Worm (Caenorhabditis elegans): ENCODE results near the gene C09E10.3.

C09E10.3 gene

ce11 chrX:1010627-1011452 lies 19.7 kb upstream of the C09E10.3 start:
- TF ChIP-seq unc-55 (GFP tag; optimal IDR thresholded peaks at IDR 0.05): no peak
- no peak for TF ChIP-seq nfya-1 (tag; optimal IDR thresholded peaks at IDR 0.05)
- TF ChIP-seq hlh-30 (tag; optimal IDR thresholded peaks at IDR 0.05; ENCODE audit: insufficient read depth): peak; percentile 61
- no peak for TF ChIP-seq K02D7.2 (tag; optimal IDR thresholded peaks at IDR 0.05)
- TF ChIP-seq K09A11.1 (tag; optimal IDR thresholded peaks at IDR 0.05; ENCODE audit: insufficient read depth): no peak
- no peak for TF ChIP-seq ceh-9 (tag; optimal IDR thresholded peaks at IDR 0.05)
- peak; percentile 79 for TF ChIP-seq elt-2 (tag; optimal IDR thresholded peaks at IDR 0.05)
- TF ChIP-seq ceh-45 (GFP tag; IDR thresholded peaks at IDR 0.05): 0 out of 2 replicates have a peak, but pooled peaks have one; percentile 21
- TF ChIP-seq tbx-7 (tag; optimal IDR thresholded peaks at IDR 0.05): no peak
- TF ChIP-seq ceh-34 (tag; optimal IDR thresholded peaks at IDR 0.05): no peak
- TF ChIP-seq madf-2 (tag; optimal IDR thresholded peaks at IDR 0.05): no peak
- no peak for TF ChIP-seq ceh-6 (GFP tag; optimal IDR thresholded peaks at IDR 0.05)

ce11 chrX:1009512-1009911 lies 18.3 kb upstream of the C09E10.3 start:
- TF ChIP-seq ceh-18 (tag; optimal IDR thresholded peaks at IDR 0.05) (no peak), C08G9.2 (tag; optimal IDR thresholded peaks at IDR 0.05) (no peak), ama-1 (optimal IDR thresholded peaks at IDR 0.05) (no peak), unc-86 (tag; optimal IDR thresholded peaks at IDR 0.05) (no peak), madf-2 (tag; optimal IDR thresholded peaks at IDR 0.05) (no peak), ets-4 (tag; optimal IDR thresholded peaks at IDR 0.05) (no peak), pha-4 (tag; optimal IDR thresholded peaks at IDR 0.05) (no peak), ceh-48 (tag; optimal IDR thresholded peaks at IDR 0.05) (no peak), dmd-4 (tag; optimal IDR thresholded peaks at IDR 0.05; ENCODE audit: borderline replicate concordance) (no peak), ref-2 (tag; optimal IDR thresholded peaks at IDR 0.05) (no peak), tbx-7 (tag; optimal IDR thresholded peaks at IDR 0.05) (no peak), hlh-30 (tag; optimal IDR thresholded peaks at IDR 0.05; ENCODE audit: insufficient read depth) (no peak)

- TF ChIP-seq ceh-31 (tag; optimal IDR thresholded peaks at IDR 0.05) (peak; percentile 77), sox-2 (GFP tag; IDR thresholded peaks at IDR 0.05) (0 out of 2 replicates have a peak, but pooled peaks have one; percentile 19), nhr-11 (tag; optimal IDR thresholded peaks at IDR 0.05) (no peak), pros-1 (tag; optimal IDR thresholded peaks at IDR 0.05) (peak; percentile 57)
Observed at ce11 chrX:1005026-1005425, 13.9 kb upstream of the C09E10.3 start.

- TF ChIP-seq pha-4 (tag; optimal IDR thresholded peaks at IDR 0.05) (no peak), hlh-6 (tag; optimal IDR thresholded peaks at IDR 0.05) (no peak), ceh-2 (tag; optimal IDR thresholded peaks at IDR 0.05) (no peak), sox-2 (GFP tag; IDR thresholded peaks at IDR 0.05) (no peak), K02D7.2 (tag; optimal IDR thresholded peaks at IDR 0.05) (no peak), hlh-13 (GFP tag; optimal IDR thresholded peaks at IDR 0.05) (no peak), C38D4.7 (GFP tag; optimal IDR thresholded peaks at IDR 0.05) (no peak), pag-3 (tag; optimal IDR thresholded peaks at IDR 0.05; ENCODE audit: borderline replicate concordance) (no peak), nhr-11 (tag; optimal IDR thresholded peaks at IDR 0.05) (no peak), ceh-24 (tag; optimal IDR thresholded peaks at IDR 0.05) (no peak), ceh-48 (tag; optimal IDR thresholded peaks at IDR 0.05) (no peak), fkh-10 (GFP tag; optimal IDR thresholded peaks at IDR 0.05) (no peak), dve-1 (tag; optimal IDR thresholded peaks at IDR 0.05) (no peak), pros-1 (tag; optimal IDR thresholded peaks at IDR 0.05) (no peak), pat-9 (tag; optimal IDR thresholded peaks at IDR 0.05) (no peak), elt-4 (tag; optimal IDR thresholded peaks at IDR 0.05) (no peak), ceh-14 (tag; optimal IDR thresholded peaks at IDR 0.05) (no peak), hlh-8 (tag; optimal IDR thresholded peaks at IDR 0.05) (no peak), npax-4 (tag; optimal IDR thresholded peaks at IDR 0.05) (no peak), fkh-6 (tag; optimal IDR thresholded peaks at IDR 0.05) (no peak)
Observed at ce11 chrX:1004037-1004436, 12.9 kb upstream of the C09E10.3 start, which contains the start of gene cutl-21. TSS of gene cutl-21 (plus strand) at chrX:1004337.

All from whole organism, late embryonic.